Worm (Caenorhabditis elegans) whole organism, young adult: ENCODE measurements around the gene srx-80.

Source experiments
- B0261.1 ChIP-seq: sonication (generic microtip); optimal IDR thresholded peaks from 2 replicates; lab custom pipeline; 2016; ENCODE audit warnings: mild to moderate bottlenecking, missing genetic modification characterization, moderate library complexity, missing compliant biosample characterization
- D2030.7 ChIP-seq: fragments of 200-800 bp; sonication (Bioruptor generic); IDR thresholded peaks from 2 replicates; pipeline ENCODE4 v1.3.6; 2022; ENCODE audit warnings: missing genetic modification reagents, missing genetic modification characterization, missing compliant biosample characterization
- F23B12.7 ChIP-seq: sonication (generic microtip); optimal IDR thresholded peaks from 2 replicates; lab custom pipeline; 2017; ENCODE audit warnings: missing genetic modification characterization, mild to moderate bottlenecking, missing compliant biosample characterization, antibody characterized with exemption, moderate library complexity; ENCODE audit not compliant: insufficient read depth
- F37B4.10 ChIP-seq: fragments of 200-800 bp; sonication (Bioruptor generic); IDR thresholded peaks from 2 replicates; pipeline ENCODE4 v1.3.6; 2022; ENCODE audit warnings: missing genetic modification characterization, missing compliant biosample characterization
- K11D2.4 ChIP-seq: fragments of 200-800 bp; sonication (Bioruptor generic); IDR thresholded peaks from 2 replicates; pipeline ENCODE4 v1.3.6; 2022; ENCODE audit warnings: missing genetic modification reagents, missing genetic modification characterization, missing compliant biosample characterization
- K12H6.12 ChIP-seq: fragments of 200-800 bp; sonication (Bioruptor generic); optimal IDR thresholded peaks from 2 replicates; lab custom pipeline; 2018; ENCODE audit warnings: mild to moderate bottlenecking, missing genetic modification characterization, missing compliant biosample characterization
- T07F8.4 ChIP-seq: sonication (generic microtip); optimal IDR thresholded peaks from 2 replicates; lab custom pipeline; 2016; ENCODE audit warnings: mild to moderate bottlenecking, missing genetic modification characterization, moderate library complexity, missing compliant biosample characterization
- ZK185.1 ChIP-seq: sonication (generic microtip); optimal IDR thresholded peaks from 2 replicates; lab custom pipeline; 2016; ENCODE audit warnings: mild to moderate bottlenecking, missing genetic modification characterization, missing compliant biosample characterization; ENCODE audit not compliant: poor library complexity, severe bottlenecking
- attf-3 ChIP-seq: fragments of 200-800 bp; sonication (Bioruptor generic); conservative IDR thresholded peaks from 2 replicates; pipeline ENCODE4 v1.3.6; 2022; ENCODE audit warnings: missing genetic modification reagents, missing genetic modification characterization, missing compliant biosample characterization
- attf-5 ChIP-seq: fragments of 200-800 bp; sonication (Bioruptor generic); optimal IDR thresholded peaks from 2 replicates; lab custom pipeline; 2018; ENCODE audit warnings: mild to moderate bottlenecking, missing genetic modification characterization, missing compliant biosample characterization
- cebp-1 ChIP-seq, 2 experiments: fragments of 200-800 bp in 1 of 2; sonication (Bioruptor generic) in 1 of 2; sonication (generic microtip) in 1 of 2; IDR thresholded peaks in 1 of 2; optimal IDR thresholded peaks in 1 of 2; 2 replicates each; pipeline versions ENCODE4 v1.3.6 to Lab custom; 2017 to 2022; ENCODE audit warnings: missing compliant biosample characterization in 2 of 2, missing genetic modification characterization in 2 of 2, mild to moderate bottlenecking in 1 of 2, missing genetic modification reagents in 1 of 2, moderate library complexity in 1 of 2
- cebp-2 ChIP-seq: fragments of 200-800 bp; sonication (Bioruptor generic); IDR thresholded peaks from 2 replicates; pipeline ENCODE4 v1.3.6; 2022; ENCODE audit warnings: missing genetic modification characterization, missing compliant biosample characterization
- ceh-27 ChIP-seq: fragments of 200-800 bp; sonication (Bioruptor generic); optimal IDR thresholded peaks from 2 replicates; lab custom pipeline; 2018; ENCODE audit warnings: mild to moderate bottlenecking, missing genetic modification characterization, moderate library complexity, missing compliant biosample characterization
- ceh-40 ChIP-seq: fragments of 200-800 bp; sonication (Bioruptor generic); IDR thresholded peaks from 2 replicates; pipeline ENCODE4 v1.3.6; 2022; ENCODE audit warnings: missing genetic modification characterization, missing compliant biosample characterization
- ceh-79 ChIP-seq: sonication (generic microtip); optimal IDR thresholded peaks from 2 replicates; lab custom pipeline; 2017; ENCODE audit warnings: mild to moderate bottlenecking, missing genetic modification characterization, missing compliant biosample characterization
- dox-1 ChIP-seq: fragments of 200-800 bp; sonication (Bioruptor generic); IDR thresholded peaks from 2 replicates; pipeline ENCODE4 v1.3.6; 2022; ENCODE audit warnings: missing genetic modification reagents, missing genetic modification characterization, missing compliant biosample characterization
- egl-44 ChIP-seq: fragments of 200-800 bp; sonication (Bioruptor generic); IDR thresholded peaks from 2 replicates; pipeline ENCODE4 v1.3.6; 2022; ENCODE audit warnings: missing genetic modification reagents, missing genetic modification characterization, missing compliant biosample characterization
- gei-17 ChIP-seq: fragments of 200-800 bp; sonication (Bioruptor generic); optimal IDR thresholded peaks from 2 replicates; lab custom pipeline; 2018; ENCODE audit warnings: mild to moderate bottlenecking, missing genetic modification characterization, missing compliant biosample characterization
- hlh-12 ChIP-seq: sonication (generic microtip); optimal IDR thresholded peaks from 2 replicates; lab custom pipeline; 2016; ENCODE audit warnings: missing genetic modification characterization, missing compliant biosample characterization
- hlh-26 ChIP-seq: fragments of 200-800 bp; sonication (Bioruptor generic); conservative IDR thresholded peaks from 2 replicates; pipeline ENCODE4 v1.3.6; 2022; ENCODE audit warnings: missing genetic modification reagents, missing genetic modification characterization, missing compliant biosample characterization
- lag-1 ChIP-seq: fragments of 200-800 bp; sonication (Bioruptor generic); IDR thresholded peaks from 2 replicates; pipeline ENCODE4 v1.3.6; 2022; ENCODE audit warnings: missing genetic modification reagents, missing genetic modification characterization, missing compliant biosample characterization
- let-607 ChIP-seq, 2 experiments: fragments of 200-800 bp in 1 of 2; sonication (Bioruptor generic) in 1 of 2; sonication (generic microtip) in 1 of 2; optimal IDR thresholded peaks; 2 replicates each; lab custom pipeline; 2016 to 2018; ENCODE audit warnings: mild to moderate bottlenecking in 2 of 2, missing compliant biosample characterization in 2 of 2, missing genetic modification characterization in 2 of 2, moderate library complexity in 2 of 2, missing genotype in 1 of 2
- lin-35 ChIP-seq, 3 experiments: fragments of 150-350 bp in 2 of 3; sonication (generic microtip) in 1 of 3; optimal IDR thresholded peaks; 2 replicates each; lab custom pipeline; 2014 to 2018; ENCODE audit warnings: missing biosample characterization in 3 of 3, missing genetic modification characterization in 3 of 3, missing genetic modification reagents in 3 of 3
- lin-54 ChIP-seq: fragments of 200-800 bp; sonication (Bioruptor generic); optimal IDR thresholded peaks from 2 replicates; lab custom pipeline; 2018; ENCODE audit warnings: mild to moderate bottlenecking, missing genetic modification characterization, missing compliant biosample characterization
- lsl-1 ChIP-seq: fragments of 200-800 bp; sonication (Bioruptor generic); optimal IDR thresholded peaks from 2 replicates; lab custom pipeline; 2018; ENCODE audit warnings: mild to moderate bottlenecking, missing genetic modification characterization, moderate library complexity, missing compliant biosample characterization
- lsy-27 ChIP-seq: sonication (generic microtip); optimal IDR thresholded peaks from 2 replicates; lab custom pipeline; 2017; ENCODE audit warnings: missing genetic modification characterization, mild to moderate bottlenecking, missing compliant biosample characterization, antibody characterized with exemption, missing genotype, borderline replicate concordance; ENCODE audit not compliant: insufficient read depth
- madf-6 ChIP-seq: fragments of 200-800 bp; sonication (Bioruptor generic); IDR thresholded peaks from 2 replicates; pipeline ENCODE4 v1.3.6; 2022; ENCODE audit warnings: missing genetic modification reagents, missing genetic modification characterization, missing compliant biosample characterization
- mcd-1 ChIP-seq: fragments of 200-800 bp; sonication (Bioruptor generic); IDR thresholded peaks from 2 replicates; pipeline ENCODE4 v1.3.6; 2022; ENCODE audit warnings: missing genetic modification reagents, missing genetic modification characterization, missing compliant biosample characterization
- mel-28 ChIP-seq: sonication (generic microtip); optimal IDR thresholded peaks from 2 replicates; lab custom pipeline; 2016; ENCODE audit warnings: borderline replicate concordance, mild to moderate bottlenecking, missing genetic modification characterization, missing compliant biosample characterization
- mxl-1 ChIP-seq: sonication (generic microtip); optimal IDR thresholded peaks from 2 replicates; lab custom pipeline; 2016; ENCODE audit warnings: missing genetic modification characterization, missing compliant biosample characterization
- nhr-27 ChIP-seq: fragments of 200-800 bp; sonication (Bioruptor generic); optimal IDR thresholded peaks from 2 replicates; lab custom pipeline; 2018; ENCODE audit warnings: mild to moderate bottlenecking, missing genetic modification characterization, moderate library complexity, missing compliant biosample characterization
- nhr-80 ChIP-seq: sonication (generic microtip); optimal IDR thresholded peaks from 2 replicates; lab custom pipeline; 2016; ENCODE audit warnings: missing genetic modification characterization, missing compliant biosample characterization
- nhr-90 ChIP-seq: sonication (generic microtip); optimal IDR thresholded peaks from 2 replicates; lab custom pipeline; 2016; ENCODE audit warnings: missing genotype, mild to moderate bottlenecking, missing genetic modification characterization, missing compliant biosample characterization
- snpc-4 ChIP-seq, 5 experiments: fragments of 150-350 bp in 1 of 5; sonication (generic microtip) in 4 of 5; optimal IDR thresholded peaks; 2 replicates each; lab custom pipeline; 2014 to 2018; ENCODE audit warnings: missing genetic modification characterization in 5 of 5, missing biosample characterization in 3 of 5, antibody characterized with exemption in 2 of 5, mild to moderate bottlenecking in 2 of 5, missing compliant biosample characterization in 2 of 5, missing genotype in 2 of 5, moderate library complexity in 2 of 5, missing genetic modification reagents in 1 of 5
- sptf-2 ChIP-seq: fragments of 200-800 bp; sonication (Bioruptor generic); optimal IDR thresholded peaks from 2 replicates; lab custom pipeline; 2018; ENCODE audit warnings: mild to moderate bottlenecking, missing genetic modification characterization, missing compliant biosample characterization
- tbp1 ChIP-seq: fragments of 200-800 bp; sonication (Bioruptor generic); optimal IDR thresholded peaks from 2 replicates; lab custom pipeline; 2018; ENCODE audit warnings: mild to moderate bottlenecking, missing genetic modification characterization, missing compliant biosample characterization
- zfh-2 ChIP-seq: fragments of 200-800 bp; sonication (Bioruptor generic); conservative IDR thresholded peaks from 2 replicates; pipeline ENCODE4 v1.3.6; 2022; ENCODE audit warnings: missing genetic modification reagents, missing genetic modification characterization, missing compliant biosample characterization
- ztf-18 ChIP-seq: sonication (generic microtip); optimal IDR thresholded peaks from 2 replicates; lab custom pipeline; 2016; ENCODE audit warnings: missing genotype, mild to moderate bottlenecking, missing genetic modification characterization, missing compliant biosample characterization
- ztf-3 ChIP-seq: fragments of 200-800 bp; sonication (Bioruptor generic); optimal IDR thresholded peaks from 2 replicates; lab custom pipeline; 2018; ENCODE audit warnings: mild to moderate bottlenecking, missing genetic modification characterization, missing compliant biosample characterization

The srx-80 gene

DNA sequence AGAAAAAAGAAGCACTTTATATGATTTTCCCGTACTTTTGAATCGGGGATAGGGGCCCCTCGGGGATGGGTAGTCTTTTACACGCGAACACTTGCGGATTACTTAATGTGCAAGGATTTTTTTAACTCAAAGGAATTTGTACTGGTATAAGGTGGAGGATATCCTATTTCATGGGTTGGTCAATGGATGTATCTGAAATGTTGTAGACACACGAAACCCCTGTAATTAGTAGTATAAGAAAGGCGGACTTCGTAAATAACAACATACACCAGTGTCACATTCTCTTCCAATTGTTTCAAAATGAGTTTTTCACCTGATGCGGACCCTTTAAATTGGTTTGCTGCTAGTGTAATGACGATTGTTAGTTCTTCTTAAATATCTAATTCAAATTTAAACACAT lies at the start of gene srx-80:
TSS of gene srx-80 (plus strand) at position 301 of the 400 bp plus-strand sequence.
- TF ChIP-seq dox-1 (GFP tag; lab: Robert Waterston, UW) (no peak), F37B4.10 (no peak), nhr-27 (tag; lab: Kevin White, UChicago) (no peak)
- TF ChIP-seq, all 124 proteins: peak for 0

DNA sequence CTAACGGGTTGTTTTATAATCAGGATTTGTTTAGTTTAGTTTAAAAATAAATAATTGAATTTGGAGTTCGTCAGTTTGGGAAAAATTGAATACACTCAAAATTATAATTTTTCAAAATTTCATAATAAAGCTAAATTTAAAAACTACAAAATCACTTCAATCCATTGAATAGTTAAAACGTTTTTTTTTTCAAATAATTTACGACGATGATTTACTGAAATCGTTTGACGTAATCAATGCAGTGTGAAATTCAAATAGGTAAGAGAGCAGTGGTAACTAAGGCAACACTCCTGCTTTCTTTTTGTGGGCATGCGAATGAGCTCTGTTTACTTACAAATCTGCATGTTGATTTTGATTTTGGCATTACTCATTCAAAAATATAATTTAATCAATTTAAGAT lies 48.3 kb upstream of the srx-80 start, which contains the start of gene F38B7.10:
TSS of gene F38B7.10 (plus strand) at position 301 of the 400 bp plus-strand sequence.
- TF ChIP-seq gei-17 (GFP tag; lab: Kevin White, UChicago): no peak
- TF ChIP-seq cebp-1 (GFP tag; IDR thresholded peaks at IDR 0.05; lab: Robert Waterston, UW): no peak
- no peak for TF ChIP-seq cebp-1 (tag; optimal IDR thresholded peaks at IDR 0.05; lab: Kevin White, UChicago)
- TF ChIP-seq cebp-2 (GFP tag; lab: Robert Waterston, UW): no peak
- TF ChIP-seq D2030.7 (GFP tag; lab: Robert Waterston, UW): no peak
- TF ChIP-seq K11D2.4 (GFP tag; lab: Robert Waterston, UW): no peak
- no peak for TF ChIP-seq ceh-79
- no peak for TF ChIP-seq ZK185.1 (tag; lab: Kevin White, UChicago)
- no peak for TF ChIP-seq B0261.1 (tag; lab: Kevin White, UChicago)
- no peak for TF ChIP-seq nhr-90 (tag; lab: Kevin White, UChicago)
- TF ChIP-seq mxl-1 (tag; lab: Kevin White, UChicago): no peak
- no peak for TF ChIP-seq lsy-27
- no peak for TF ChIP-seq nhr-80 (tag; lab: Kevin White, UChicago)
- TF ChIP-seq zfh-2: no peak
- no peak for TF ChIP-seq ztf-18 (tag; lab: Kevin White, UChicago)
- TF ChIP-seq mel-28 (tag; lab: Kevin White, UChicago): no peak
- no peak for TF ChIP-seq hlh-26 (GFP tag; lab: Robert Waterston, UW)
- TF ChIP-seq lin-35 (GFP tag; optimal IDR thresholded peaks at IDR 0.05; lab: Kevin White, UChicago): no peak
- no peak for TF ChIP-seq T07F8.4 (tag; lab: Kevin White, UChicago)

DNA sequence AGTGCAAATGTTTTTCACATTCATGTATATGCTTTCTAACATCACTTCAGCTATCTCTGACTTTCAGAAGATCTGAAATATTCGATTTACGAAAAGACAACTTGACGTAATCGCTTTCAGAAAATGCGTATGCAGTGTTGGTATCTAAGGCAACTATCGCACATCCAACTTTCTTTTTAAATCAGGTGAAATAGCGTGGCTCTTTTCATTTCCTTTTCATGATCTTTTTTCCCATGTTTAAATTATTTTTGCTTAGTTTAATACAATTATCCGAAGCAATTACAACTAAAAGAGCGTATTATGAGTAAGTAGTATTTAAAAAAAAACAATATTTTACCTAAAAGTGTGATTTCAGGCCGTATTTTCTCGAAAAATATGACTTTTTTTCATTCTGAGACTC lies 46.7 kb upstream of the srx-80 start, which contains the start of gene F38B7.11:
TSS of gene F38B7.11 (plus strand) at position 301 of the 400 bp plus-strand sequence.
- TF ChIP-seq hlh-26 (GFP tag; lab: Robert Waterston, UW) (no peak), lsl-1 (GFP tag; lab: Kevin White, UChicago) (no peak)

DNA sequence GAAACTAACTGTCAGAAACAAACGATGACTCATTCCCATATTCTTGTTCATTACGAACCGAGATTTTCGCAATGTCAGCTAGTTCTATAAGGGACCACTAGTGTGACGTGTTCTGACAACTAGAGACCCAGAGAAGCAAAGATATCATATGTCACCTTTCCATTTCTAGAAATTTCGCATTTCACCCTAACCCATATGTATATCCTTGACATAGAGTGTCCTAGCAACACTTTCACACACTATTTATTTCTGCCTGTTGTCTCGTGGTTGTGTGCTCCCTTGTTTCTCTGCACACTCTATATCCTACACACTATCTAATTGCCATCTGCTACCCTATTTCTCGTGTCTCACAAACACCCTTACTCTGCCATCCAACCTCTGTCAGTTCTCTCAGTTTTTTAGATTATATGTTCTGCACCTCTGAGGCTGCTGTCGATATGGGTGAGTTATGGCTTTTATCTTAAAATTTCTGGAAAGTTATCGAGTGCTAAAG lies 44.6 kb upstream of the srx-80 start, which contains the start of the genes F38B7.17 and F38B7.3:
TSS of gene F38B7.17 (minus strand) at position 51 of the 493 bp plus-strand sequence.
TSS of gene F38B7.3 (plus strand) at position 194 of the 493 bp plus-strand sequence.
- peak in 1 of 3 experiments; percentile 32 for TF ChIP-seq lin-35 (GFP tag; optimal IDR thresholded peaks at IDR 0.05; lab: Kevin White, UChicago)
- TF ChIP-seq egl-44 (GFP tag; lab: Robert Waterston, UW): no peak
- TF ChIP-seq ztf-3: no peak
- no peak for TF ChIP-seq nhr-90 (tag; lab: Kevin White, UChicago)
- no peak for TF ChIP-seq attf-3 (GFP tag; lab: Robert Waterston, UW)
- no peak for TF ChIP-seq hlh-12 (tag; lab: Kevin White, UChicago)
- TF ChIP-seq lin-54 (GFP tag; lab: Kevin White, UChicago): peak; percentile 15
- TF ChIP-seq lag-1: no peak
- no peak for TF ChIP-seq let-607 (tag; optimal IDR thresholded peaks at IDR 0.05; lab: Kevin White, UChicago)
- TF ChIP-seq F23B12.7 (tag; lab: Kevin White, UChicago): no peak
- TF ChIP-seq tbp1 (GFP tag; lab: Kevin White, UChicago): peak; percentile 18
- TF ChIP-seq zfh-2: no peak
- TF ChIP-seq ceh-40: no peak
- TF ChIP-seq snpc-4 (GFP tag; optimal IDR thresholded peaks at IDR 0.05; lab: Kevin White, UChicago): no peak
- TF ChIP-seq snpc-4 (tag; optimal IDR thresholded peaks at IDR 0.05; lab: Kevin White, UChicago): peak in 3 of 4 experiments; percentile 6 to 48 (median 6)
- 0 out of 2 replicates have a peak, but pooled peaks have one; percentile 19 for TF ChIP-seq dox-1 (GFP tag; lab: Robert Waterston, UW)
- no peak for TF ChIP-seq hlh-26 (GFP tag; lab: Robert Waterston, UW)
- TF ChIP-seq sptf-2: no peak
- no peak for TF ChIP-seq madf-6 (GFP tag; lab: Robert Waterston, UW)
- peak; percentile 28 for TF ChIP-seq K12H6.12
- TF ChIP-seq ztf-18 (tag; lab: Kevin White, UChicago): peak; percentile 29
- TF ChIP-seq lsy-27: no peak
- peak; percentile 60 for TF ChIP-seq attf-5 (GFP tag; lab: Kevin White, UChicago)
- no peak for TF ChIP-seq mcd-1 (GFP tag; lab: Robert Waterston, UW)
- TF ChIP-seq ceh-27 (GFP tag; lab: Kevin White, UChicago): peak; percentile 15
- TF ChIP-seq nhr-80 (tag; lab: Kevin White, UChicago): peak; percentile 56
